Fruit fly (Drosophila melanogaster) whole organism, embryonic: ENCODE measurements around the gene E2f1.

ENCODE experiments used
- B-H2 ChIP-seq: fragments of 200-800 bp; sonication (Bioruptor generic); optimal IDR thresholded peaks from 2 replicates; lab custom pipeline; 2018; ENCODE audit warnings: missing biosample characterization, mild to moderate bottlenecking, missing genetic modification characterization
- Bgb ChIP-seq: fragments of 200-800 bp; sonication (Bioruptor generic); IDR thresholded peaks from 2 replicates; pipeline ENCODE4 v1.3.6; 2022; ENCODE audit warnings: missing biosample characterization, missing genetic modification characterization; ENCODE audit not compliant: partially characterized antibody
- CG10979 ChIP-seq: fragments of 200-800 bp; sonication (Bioruptor generic); optimal IDR thresholded peaks from 2 replicates; lab custom pipeline; 2018; ENCODE audit warnings: missing biosample characterization, mild to moderate bottlenecking, missing genetic modification characterization, moderate library complexity
- CG13296 ChIP-seq: fragments of 200-800 bp; sonication (Bioruptor generic); optimal IDR thresholded peaks from 3 replicates; lab custom pipeline; 2018; ENCODE audit warnings: missing biosample characterization, mild to moderate bottlenecking, missing genetic modification characterization
- CG13624 ChIP-seq: fragments of 200-800 bp; sonication (Bioruptor generic); optimal IDR thresholded peaks from 2 replicates; lab custom pipeline; 2016; ENCODE audit warnings: missing biosample characterization, missing genetic modification characterization
- CG14441 ChIP-seq: fragments of 200-800 bp; sonication (Bioruptor generic); IDR thresholded peaks from 2 replicates; pipeline ENCODE4 v1.3.6; 2022; ENCODE audit warnings: missing biosample characterization, missing genetic modification characterization
- CG15073 ChIP-seq: fragments of 200-800 bp; sonication (Bioruptor generic); optimal IDR thresholded peaks from 2 replicates; lab custom pipeline; 2016; ENCODE audit warnings: missing biosample characterization, missing genetic modification characterization
- CG17328 ChIP-seq: fragments of 200-800 bp; sonication (Bioruptor generic); IDR thresholded peaks from 2 replicates; pipeline ENCODE4 v1.3.6; 2022; ENCODE audit warnings: missing biosample characterization, missing genetic modification characterization
- CG17385 ChIP-seq: fragments of 200-800 bp; sonication (Bioruptor generic); optimal IDR thresholded peaks from 3 replicates; lab custom pipeline; 2018; ENCODE audit warnings: missing biosample characterization, mild to moderate bottlenecking, missing genetic modification characterization
- CG17802 ChIP-seq: fragments of 200-800 bp; sonication (Bioruptor generic); optimal IDR thresholded peaks from 2 replicates; lab custom pipeline; 2018; ENCODE audit warnings: missing biosample characterization, mild to moderate bottlenecking, missing genetic modification characterization, moderate library complexity
- CG1792 ChIP-seq: fragments of 200-800 bp; sonication (Bioruptor generic); optimal IDR thresholded peaks from 2 replicates; lab custom pipeline; 2016; ENCODE audit warnings: missing biosample characterization, missing genetic modification characterization
- CG18011 ChIP-seq: fragments of 200-800 bp; sonication (Bioruptor generic); optimal IDR thresholded peaks from 2 replicates; lab custom pipeline; 2017; ENCODE audit warnings: missing biosample characterization, missing genetic modification characterization, mild to moderate bottlenecking, moderate library complexity, missing genotype
- CG2116 ChIP-seq: fragments of 200-800 bp; sonication (Bioruptor generic); optimal IDR thresholded peaks from 3 replicates; lab custom pipeline; 2018; ENCODE audit warnings: missing biosample characterization, mild to moderate bottlenecking, missing genetic modification characterization
- CG4282 ChIP-seq: fragments of 200-800 bp; sonication (Bioruptor generic); optimal IDR thresholded peaks from 2 replicates; lab custom pipeline; 2016; ENCODE audit warnings: missing biosample characterization, missing genetic modification characterization
- CG4424 ChIP-seq: fragments of 200-800 bp; sonication (Bioruptor generic); optimal IDR thresholded peaks from 3 replicates; lab custom pipeline; 2016; ENCODE audit warnings: missing biosample characterization, missing genetic modification characterization
- CG4854 ChIP-seq: fragments of 200-800 bp; sonication (Bioruptor generic); optimal IDR thresholded peaks from 2 replicates; lab custom pipeline; 2016; ENCODE audit warnings: missing biosample characterization, missing genetic modification characterization, inconsistent platforms
- CG5180 ChIP-seq: fragments of 200-800 bp; sonication (Bioruptor generic); optimal IDR thresholded peaks from 3 replicates; lab custom pipeline; 2017; ENCODE audit warnings: missing biosample characterization, missing genetic modification characterization, mild to moderate bottlenecking, moderate library complexity, missing genetic modification reagents
- CG5245 ChIP-seq: fragments of 200-800 bp; sonication (Bioruptor generic); optimal IDR thresholded peaks from 3 replicates; lab custom pipeline; 2016; ENCODE audit warnings: missing biosample characterization, missing genetic modification characterization
- CG7556 ChIP-seq: fragments of 200-800 bp; sonication (Bioruptor generic); optimal IDR thresholded peaks from 2 replicates; lab custom pipeline; 2017; ENCODE audit warnings: missing biosample characterization, mild to moderate bottlenecking, missing genetic modification characterization
- CG8281 ChIP-seq: fragments of 200-800 bp; sonication (Bioruptor generic); optimal IDR thresholded peaks from 2 replicates; lab custom pipeline; 2018; ENCODE audit warnings: missing biosample characterization, mild to moderate bottlenecking, missing genetic modification characterization, moderate library complexity
- CG9609 ChIP-seq: fragments of 200-800 bp; sonication (Bioruptor generic); optimal IDR thresholded peaks from 3 replicates; lab custom pipeline; 2016; ENCODE audit warnings: missing biosample characterization, missing genetic modification characterization
- CG9817 ChIP-seq: fragments of 200-800 bp; sonication (Bioruptor generic); optimal IDR thresholded peaks from 2 replicates; lab custom pipeline; 2018; ENCODE audit warnings: missing biosample characterization, mild to moderate bottlenecking, missing genetic modification characterization, moderate library complexity
- D ChIP-seq, 2 experiments: fragments of 200-800 bp in 1 of 2; fragments of >200 bp in 1 of 2; sonication (Bioruptor generic) in 1 of 2; optimal IDR thresholded peaks; 2 replicates in 1 of 2; 3 replicates in 1 of 2; lab custom pipeline; 2017; ENCODE audit warnings: mild to moderate bottlenecking in 1 of 2, missing biosample characterization in 1 of 2, missing genetic modification characterization in 1 of 2, missing genetic modification reagents in 1 of 2
- H15 ChIP-seq: fragments of 200-800 bp; sonication (Bioruptor generic); IDR thresholded peaks from 3 replicates; pipeline ENCODE4 v1.3.6; 2022; ENCODE audit warnings: missing biosample characterization, missing genetic modification characterization
- HLHmδ ChIP-seq: fragments of 200-800 bp; sonication (Bioruptor generic); optimal IDR thresholded peaks from 2 replicates; lab custom pipeline; 2018; ENCODE audit warnings: missing biosample characterization, mild to moderate bottlenecking, missing genetic modification characterization, moderate library complexity
- Oaz ChIP-seq: fragments of 200-800 bp; sonication (Bioruptor generic); IDR thresholded peaks from 2 replicates; pipeline ENCODE4 v1.3.6; 2022; ENCODE audit warnings: missing biosample characterization, missing genetic modification characterization
- Ptx1 ChIP-seq: fragments of 200-800 bp; sonication (Bioruptor generic); IDR thresholded peaks from 2 replicates; pipeline ENCODE4 v1.3.6; 2022; ENCODE audit warnings: missing biosample characterization, missing genetic modification characterization
- Ravus ChIP-seq: fragments of 200-800 bp; sonication (Bioruptor generic); IDR thresholded peaks from 2 replicates; pipeline ENCODE4 v1.3.6; 2022; ENCODE audit warnings: missing biosample characterization, missing genetic modification characterization
- Rfx ChIP-seq: fragments of 200-800 bp; sonication (Bioruptor generic); IDR thresholded peaks from 2 replicates; pipeline ENCODE4 v1.3.6; 2022; ENCODE audit warnings: missing biosample characterization, missing genetic modification characterization
- Sry-β ChIP-seq: fragments of 200-800 bp; sonication (Bioruptor generic); optimal IDR thresholded peaks from 2 replicates; lab custom pipeline; 2018; ENCODE audit warnings: missing biosample characterization, mild to moderate bottlenecking, missing genetic modification characterization, moderate library complexity
- Trl ChIP-seq, 3 experiments: fragments of >200 bp in 2 of 3; fragments of 200-800 bp in 1 of 3; sonication (Bioruptor generic) in 1 of 3; optimal IDR thresholded peaks; 2 replicates in 1 of 3; 3 replicates in 2 of 3; lab custom pipeline; 2016 to 2017; ENCODE audit warnings: missing biosample characterization in 1 of 3, missing genetic modification characterization in 1 of 3
- Usf ChIP-seq: fragments of 200-800 bp; sonication (Bioruptor generic); optimal IDR thresholded peaks from 2 replicates; lab custom pipeline; 2017; ENCODE audit warnings: missing genotype, missing biosample characterization, missing genetic modification characterization
- Xbp1 ChIP-seq: fragments of 200-800 bp; sonication (Bioruptor generic); optimal IDR thresholded peaks from 3 replicates; lab custom pipeline; 2016; ENCODE audit warnings: missing biosample characterization, mild to moderate bottlenecking, missing genetic modification characterization
- ac ChIP-seq: fragments of 200-800 bp; sonication (Bioruptor generic); optimal IDR thresholded peaks from 3 replicates; lab custom pipeline; 2017; ENCODE audit warnings: missing biosample characterization, mild to moderate bottlenecking, missing genetic modification characterization
- ash1 ChIP-seq: fragments of 200-800 bp; sonication (Bioruptor generic); optimal IDR thresholded peaks from 2 replicates; lab custom pipeline; 2018; ENCODE audit warnings: missing biosample characterization, mild to moderate bottlenecking, missing genetic modification characterization
- cato ChIP-seq: fragments of 200-800 bp; sonication (Bioruptor generic); optimal IDR thresholded peaks from 2 replicates; lab custom pipeline; 2016; ENCODE audit warnings: missing biosample characterization, missing genetic modification characterization, borderline replicate concordance
- chm ChIP-seq: fragments of 200-800 bp; sonication (Bioruptor generic); IDR thresholded peaks from 2 replicates; pipeline ENCODE4 v1.3.6; 2022; ENCODE audit warnings: missing biosample characterization, missing genetic modification characterization
- gfzf ChIP-seq: fragments of 200-800 bp; sonication (Bioruptor generic); optimal IDR thresholded peaks from 2 replicates; lab custom pipeline; 2016; ENCODE audit warnings: missing biosample characterization, mild to moderate bottlenecking, missing genetic modification characterization, moderate library complexity
- klu ChIP-seq: fragments of 200-800 bp; sonication (Bioruptor generic); IDR thresholded peaks from 2 replicates; pipeline ENCODE4 v1.3.6; 2022; ENCODE audit warnings: missing biosample characterization, missing genetic modification characterization
- mirr ChIP-seq: fragments of 200-800 bp; sonication (Bioruptor generic); optimal IDR thresholded peaks from 3 replicates; lab custom pipeline; 2018; ENCODE audit warnings: missing biosample characterization, mild to moderate bottlenecking, missing genetic modification characterization
- org-1 ChIP-seq: fragments of 200-800 bp; sonication (Bioruptor generic); optimal IDR thresholded peaks from 2 replicates; lab custom pipeline; 2017; ENCODE audit warnings: missing biosample characterization, missing genetic modification characterization
- pan ChIP-seq, 4 experiments: fragments of >200 bp in 3 of 4; fragments of 200-800 bp in 1 of 4; sonication (Bioruptor generic) in 1 of 4; optimal IDR thresholded peaks in 3 of 4; IDR thresholded peaks in 1 of 4; 2 replicates each; pipeline versions ENCODE4 v1.3.6 to Lab custom; 2017 to 2022; ENCODE audit warnings: missing biosample characterization in 2 of 4, missing genetic modification characterization in 2 of 4, mixed read lengths in 1 of 4
- phol ChIP-seq: fragments of 200-800 bp; sonication (Bioruptor generic); optimal IDR thresholded peaks from 3 replicates; lab custom pipeline; 2018; ENCODE audit warnings: missing biosample characterization, mild to moderate bottlenecking, missing genetic modification characterization, moderate library complexity
- pros ChIP-seq: fragments of 200-800 bp; sonication (Bioruptor generic); optimal IDR thresholded peaks from 3 replicates; lab custom pipeline; 2019; ENCODE audit warnings: missing biosample characterization, mild to moderate bottlenecking, missing genetic modification characterization, moderate library complexity
- sc ChIP-seq, 3 experiments: fragments of >200 bp in 2 of 3; fragments of 200-800 bp in 1 of 3; sonication (Bioruptor generic) in 1 of 3; optimal IDR thresholded peaks; 2 replicates in 2 of 3; 3 replicates in 1 of 3; lab custom pipeline; 2017; ENCODE audit warnings: mild to moderate bottlenecking in 1 of 3, missing biosample characterization in 1 of 3, missing genetic modification characterization in 1 of 3, missing genetic modification reagents in 1 of 3
- sens ChIP-seq: fragments of 200-800 bp; sonication (Bioruptor generic); peaks from one replicate; lab custom pipeline; 2016; ENCODE audit warnings: missing biosample characterization, missing genetic modification characterization
- sens-2 ChIP-seq: fragments of 200-800 bp; sonication (Bioruptor generic); IDR thresholded peaks from 2 replicates; pipeline ENCODE4 v1.3.6; 2022; ENCODE audit warnings: missing biosample characterization, missing genetic modification characterization
- slp2 ChIP-seq: fragments of 200-800 bp; sonication (Bioruptor generic); optimal IDR thresholded peaks from 2 replicates; lab custom pipeline; 2016; ENCODE audit warnings: missing biosample characterization, missing genetic modification characterization
- z ChIP-seq: fragments of 200-800 bp; sonication (Bioruptor generic); IDR thresholded peaks from 3 replicates; pipeline ENCODE4 v1.3.6; 2022; ENCODE audit warnings: missing biosample characterization, missing genetic modification characterization

The E2f1 gene

DNA sequence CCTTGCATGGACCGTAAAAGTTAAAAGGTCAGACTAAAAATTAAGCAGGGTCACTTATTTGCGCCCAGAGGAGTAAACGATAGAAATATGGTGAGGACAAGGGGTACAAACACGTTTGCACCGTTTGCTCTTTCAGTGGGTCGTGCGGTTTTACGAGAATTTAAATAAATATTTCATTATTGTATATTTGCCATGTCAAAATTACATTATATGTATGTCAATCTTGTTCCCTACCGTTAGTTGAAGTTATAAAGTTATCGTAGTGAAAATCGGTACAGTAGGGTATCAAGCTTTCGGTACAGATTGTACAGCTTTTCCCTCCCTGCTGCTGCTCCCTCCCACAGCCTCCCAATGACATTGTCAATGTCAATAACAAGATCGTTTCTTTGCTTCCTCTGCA lies 62.8 kb downstream of the E2f1 start (continued):
- TF ChIP-seq pros (GFP tag; lab: Kevin White, UChicago) (no peak), Ravus (no peak), z (GFP tag; lab: Robert Waterston, UW) (no peak), CG4854 (no peak), D (optimal IDR thresholded peaks at IDR 0.05; lab: Kevin White, UChicago) (no peak), D (GFP tag; optimal IDR thresholded peaks at IDR 0.05; lab: Kevin White, UChicago) (no peak), slp2 (GFP tag; lab: Kevin White, UChicago) (no peak), CG4424 (GFP tag; lab: Kevin White, UChicago) (no peak), CG9609 (GFP tag; lab: Kevin White, UChicago) (no peak), CG13296 (no peak), CG18011 (no peak), Sry-β (GFP tag; lab: Kevin White, UChicago) (no peak), chm (GFP tag; lab: Robert Waterston, UW) (0 out of 2 replicates have a peak, but pooled peaks have one; percentile 40), Rfx (GFP tag; lab: Robert Waterston, UW) (0 out of 2 replicates have a peak, but pooled peaks have one; percentile 6), CG17802 (tag; lab: Kevin White, UChicago) (no peak), mirr (GFP tag; lab: Kevin White, UChicago) (no peak), Oaz (no peak), CG1792 (GFP tag; lab: Kevin White, UChicago) (no peak), CG8281 (no peak), cato (no peak), pan (optimal IDR thresholded peaks at IDR 0.05; lab: Kevin White, UChicago) (no peak), pan (GFP tag; optimal IDR thresholded peaks at IDR 0.05 in 1 of 2, IDR thresholded peaks at IDR 0.05 in 1 of 2) (peak in 1 of 2 experiments; percentile 25), CG2116 (GFP tag; lab: Kevin White, UChicago) (no peak), CG7556 (GFP tag; lab: Kevin White, UChicago) (peak; percentile 9), sens (GFP tag; lab: Kevin White, UChicago) (peak; percentile 88), Usf (no peak), sc (optimal IDR thresholded peaks at IDR 0.05; lab: Kevin White, UChicago) (no peak), sc (GFP tag; optimal IDR thresholded peaks at IDR 0.05; lab: Kevin White, UChicago) (no peak), klu (GFP tag; lab: Robert Waterston, UW) (no peak), HLHmδ (GFP tag; lab: Kevin White, UChicago) (no peak), H15 (GFP tag; lab: Robert Waterston, UW) (no peak), ac (GFP tag; lab: Kevin White, UChicago) (no peak), CG14441 (GFP tag; lab: Robert Waterston, UW) (peak; percentile 37; the same call in 1 of the 2 replicates), ash1 (GFP tag; lab: Kevin White, UChicago) (no peak), CG17385 (peak; percentile 24), CG5180 (GFP tag; lab: Kevin White, UChicago) (no peak), B-H2 (GFP tag; lab: Kevin White, UChicago) (no peak), Ptx1 (peak; percentile 51), Bgb (GFP tag; lab: Robert Waterston, UW) (no peak), CG15073 (GFP tag; lab: Kevin White, UChicago) (no peak), CG9817 (tag; lab: Kevin White, UChicago) (no peak), Xbp1 (GFP tag; lab: Kevin White, UChicago) (peak; percentile 14), CG17328 (0 out of 2 replicates have a peak, but pooled peaks have one; percentile 25), CG13624 (GFP tag; lab: Kevin White, UChicago) (no peak), CG4282 (GFP tag; lab: Kevin White, UChicago) (no peak), Trl (optimal IDR thresholded peaks at IDR 0.05; lab: Kevin White, UChicago) (no peak), Trl (GFP tag; optimal IDR thresholded peaks at IDR 0.05; lab: Kevin White, UChicago) (no peak), CG5245 (no peak), org-1 (GFP tag; lab: Kevin White, UChicago) (no peak), CG10979 (tag; lab: Kevin White, UChicago) (no peak), phol (tag; lab: Kevin White, UChicago) (peak; percentile 48), sens-2 (GFP tag; lab: Robert Waterston, UW) (no peak), gfzf (GFP tag; lab: Kevin White, UChicago) (no peak)
